Fruit fly (Drosophila melanogaster): ENCODE measurements around the gene nis.
"Not testable (repeated sequence)": the region's sequence is repeated elsewhere in the genome, so short reads cannot be mapped to it uniquely, and the experiment has no call there.

DNA sequence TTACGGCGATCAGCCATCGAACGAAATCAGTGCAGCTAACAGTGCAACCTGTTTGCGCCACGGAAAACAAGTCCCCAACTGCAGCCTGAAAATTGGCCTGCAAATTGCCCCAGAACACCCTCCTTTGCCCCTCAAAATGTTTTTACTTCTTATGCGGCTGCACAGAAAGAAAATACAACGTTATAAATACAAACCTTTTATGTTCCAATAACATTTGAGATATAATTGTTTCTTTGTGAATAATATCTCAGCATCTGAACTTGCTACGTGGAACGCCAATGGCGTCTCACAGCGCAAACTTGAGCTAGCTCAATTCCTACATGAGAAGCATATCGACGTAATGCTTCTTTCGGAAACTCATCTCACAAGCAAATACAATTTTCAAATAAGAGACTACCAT lies 16.5 kb downstream of the nis start:
- peak; percentile 24 for TF ChIP-seq HLH106 (tag; optimal IDR thresholded peaks at IDR 0.05)
- TF ChIP-seq tai (GFP tag; optimal IDR thresholded peaks at IDR 0.05); dl (GFP tag; optimal IDR thresholded peaks at IDR 0.05; ENCODE audit: insufficient read depth in 1 of 2, partially characterized antibody in 2 of 2); h (GFP tag; optimal IDR thresholded peaks at IDR 0.05); br (GFP tag; optimal IDR thresholded peaks at IDR 0.05); Hnf4 (GFP tag; optimal IDR thresholded peaks at IDR 0.05); pan (optimal IDR thresholded peaks at IDR 0.05); Sp1 (GFP tag; optimal IDR thresholded peaks at IDR 0.05); dsf (GFP tag; optimal IDR thresholded peaks at IDR 0.05; ENCODE audit: borderline replicate concordance); psq (GFP tag; optimal IDR thresholded peaks at IDR 0.05); Rel (GFP tag; optimal IDR thresholded peaks at IDR 0.05); Rel (tag; optimal IDR thresholded peaks at IDR 0.05); Dfd (GFP tag; optimal IDR thresholded peaks at IDR 0.05): not testable (repeated sequence)
